Fruit fly (Drosophila melanogaster): ENCODE data around the gene CG4080.

The CG4080 gene

dm6 chr3L:9370907-9371365 lies 28.1 kb downstream of the CG4080 start, which contains the start of gene Fdx1 (continued):
- no peak for TF ChIP-seq Jarid2 (GFP tag; optimal IDR thresholded peaks at IDR 0.05)
- TF ChIP-seq CG16863 (GFP tag; optimal IDR thresholded peaks at IDR 0.05): no peak
- peak; percentile 27 for TF ChIP-seq CG13775 (GFP tag; optimal IDR thresholded peaks at IDR 0.05)
- TF ChIP-seq sug (tag; optimal IDR thresholded peaks at IDR 0.05): peak; percentile 61
- no peak for TF ChIP-seq CG10209 (GFP tag; optimal IDR thresholded peaks at IDR 0.05)
- no peak for TF ChIP-seq CG4404 (GFP tag; IDR thresholded peaks at IDR 0.05)
- TF ChIP-seq ro (GFP tag; IDR thresholded peaks at IDR 0.05): no peak
- TF ChIP-seq CG15514 (GFP tag; optimal IDR thresholded peaks at IDR 0.05): peak; percentile 64
- peak; percentile 21; the same call in 1 of the 2 replicates for TF ChIP-seq esg (GFP tag; conservative IDR thresholded peaks at IDR 0.05)
- TF ChIP-seq danr (GFP tag; IDR thresholded peaks at IDR 0.05): no peak
- TF ChIP-seq vvl (GFP tag; IDR thresholded peaks at IDR 0.05): peak; percentile 20; the same call in 1 of the 2 replicates
- TF ChIP-seq Hr3 (GFP tag; optimal IDR thresholded peaks at IDR 0.05): peak; percentile 35
- TF ChIP-seq crc (GFP tag; optimal IDR thresholded peaks at IDR 0.05): no peak
- no peak for TF ChIP-seq croc (GFP tag; conservative IDR thresholded peaks at IDR 0.05)
- no peak for TF ChIP-seq tx (GFP tag; optimal IDR thresholded peaks at IDR 0.05)
- TF ChIP-seq grn (GFP tag; optimal IDR thresholded peaks at IDR 0.05): no peak
- no peak for TF ChIP-seq pita (GFP tag; optimal IDR thresholded peaks at IDR 0.05)
- no peak for TF ChIP-seq fu2 (GFP tag; optimal IDR thresholded peaks at IDR 0.05)
- no peak for TF ChIP-seq Dad (GFP tag; optimal IDR thresholded peaks at IDR 0.05)
- TF ChIP-seq Hr39 (optimal IDR thresholded peaks at IDR 0.05): no peak
- TF ChIP-seq Max (GFP tag; optimal IDR thresholded peaks at IDR 0.05): no peak
- no peak for TF ChIP-seq Bdp1 (GFP tag; optimal IDR thresholded peaks at IDR 0.05)
- TF ChIP-seq CG7357 (GFP tag; IDR thresholded peaks at IDR 0.05): no peak
- peak; percentile 67 for TF ChIP-seq Rfx (GFP tag; IDR thresholded peaks at IDR 0.05)
- TF ChIP-seq slou (GFP tag; optimal IDR thresholded peaks at IDR 0.05): no peak
- no peak for TF ChIP-seq gsb (GFP tag; IDR thresholded peaks at IDR 0.05)
- TF ChIP-seq CG33213 (GFP tag; optimal IDR thresholded peaks at IDR 0.05): no peak
- no peak for TF ChIP-seq Antp (GFP tag; optimal IDR thresholded peaks at IDR 0.05)
- TF ChIP-seq seq (GFP tag; IDR thresholded peaks at IDR 0.05): no peak
- peak; percentile 8 for TF ChIP-seq CG7556 (GFP tag; optimal IDR thresholded peaks at IDR 0.05)
- TF ChIP-seq sens (GFP tag): peak; percentile 75
- TF ChIP-seq Gug (GFP tag; IDR thresholded peaks at IDR 0.05): no peak; the same call in 3 of the 4 replicates
- TF ChIP-seq tin (GFP tag; optimal IDR thresholded peaks at IDR 0.05): peak; percentile 41
- TF ChIP-seq Ada2b (GFP tag; IDR thresholded peaks at IDR 0.05): peak; percentile 56
- TF ChIP-seq dimm (GFP tag; IDR thresholded peaks at IDR 0.05): no peak
- TF ChIP-seq Ssrp (tag; optimal IDR thresholded peaks at IDR 0.05): no peak
- TF ChIP-seq wek (GFP tag; optimal IDR thresholded peaks at IDR 0.05): no peak
- no peak for TF ChIP-seq CG14667 (GFP tag; IDR thresholded peaks at IDR 0.05)
- TF ChIP-seq CG10543 (GFP tag; optimal IDR thresholded peaks at IDR 0.05): peak; percentile 40
- TF ChIP-seq Oli (tag; optimal IDR thresholded peaks at IDR 0.05): no peak
- TF ChIP-seq CG17385 (GFP tag; optimal IDR thresholded peaks at IDR 0.05): peak; percentile 28
- no peak for TF ChIP-seq Ets65A (GFP tag)
- peak; percentile 48 for TF ChIP-seq CG13296 (GFP tag; optimal IDR thresholded peaks at IDR 0.05)
- peak; percentile 8 for TF ChIP-seq CG13624 (GFP tag; optimal IDR thresholded peaks at IDR 0.05)
- no peak; the same call in 2 of the 3 replicates for TF ChIP-seq Opbp (GFP tag; IDR thresholded peaks at IDR 0.05; ENCODE audit: partially characterized antibody)
- peak; percentile 49; the same call in 2 of the 3 replicates for TF ChIP-seq CG14860 (GFP tag; IDR thresholded peaks at IDR 0.05; ENCODE audit: partially characterized antibody)
- TF ChIP-seq CG11504 (tag; optimal IDR thresholded peaks at IDR 0.05): no peak
- TF ChIP-seq CG10431 (GFP tag; optimal IDR thresholded peaks at IDR 0.05): no peak
- TF ChIP-seq zen2 (GFP tag; IDR thresholded peaks at IDR 0.05; ENCODE audit: partially characterized antibody): no peak
- TF ChIP-seq Eip74EF (GFP tag; optimal IDR thresholded peaks at IDR 0.05): no peak
- peak; percentile 73 for TF ChIP-seq HLH4C (GFP tag; IDR thresholded peaks at IDR 0.05; ENCODE audit: partially characterized antibody)
- TF ChIP-seq Xrp1 (GFP tag; IDR thresholded peaks at IDR 0.05): peak; percentile 59; the same call in 1 of the 2 replicates

Measured in whole organism, embryonic.